Worm (Caenorhabditis elegans) whole organism, L3 larva: ENCODE measurements around the gene hrpk-2.

Experiments used
- R02D3.7 ChIP-seq: fragments of 150-350 bp; optimal IDR thresholded peaks from 2 replicates; lab custom pipeline; 2014; ENCODE audit warnings: missing biosample characterization, missing genetic modification characterization
- ZK546.5 ChIP-seq: sonication (generic microtip); optimal IDR thresholded peaks from 2 replicates; lab custom pipeline; 2017; ENCODE audit warnings: missing biosample characterization, missing genetic modification characterization
- ama-1 ChIP-seq: fragments of 150-350 bp; optimal IDR thresholded peaks from 2 replicates; lab custom pipeline; 2018
- ceh-28 ChIP-seq: fragments of 150-350 bp; optimal IDR thresholded peaks from 2 replicates; lab custom pipeline; 2014; ENCODE audit warnings: missing biosample characterization, missing genetic modification reagents, missing genetic modification characterization
- ceh-9 ChIP-seq: sonication (generic microtip); optimal IDR thresholded peaks from 2 replicates; lab custom pipeline; 2018; ENCODE audit warnings: missing biosample characterization, missing genetic modification characterization
- egl-27 ChIP-seq: sonication (generic microtip); optimal IDR thresholded peaks from 4 replicates; lab custom pipeline; 2017; ENCODE audit warnings: missing biosample characterization, missing genetic modification reagents, missing genetic modification characterization
- egl-5 ChIP-seq: fragments of 150-350 bp; optimal IDR thresholded peaks from 2 replicates; lab custom pipeline; 2017; ENCODE audit warnings: missing biosample characterization, missing genetic modification reagents, missing genetic modification characterization, inconsistent platforms
- elt-2 ChIP-seq: sonication (generic microtip); optimal IDR thresholded peaks from 2 replicates; lab custom pipeline; 2016; ENCODE audit warnings: missing genetic modification reagents, mild to moderate bottlenecking, missing genetic modification characterization, missing compliant biosample characterization
- elt-3 ChIP-seq, 3 experiments: fragments of 150-350 bp in 1 of 3; sonication (generic microtip) in 2 of 3; optimal IDR thresholded peaks; 2 replicates in 2 of 3; 4 replicates in 1 of 3; lab custom pipeline; 2014 to 2017; ENCODE audit warnings: missing biosample characterization in 3 of 3, missing genetic modification characterization in 3 of 3
- eor-1 ChIP-seq, 2 experiments: fragments of 150-350 bp; optimal IDR thresholded peaks; 2 replicates each; lab custom pipeline; 2014 to 2018; ENCODE audit warnings: missing biosample characterization in 2 of 2, missing genetic modification characterization in 2 of 2
- fkh-10 ChIP-seq: sonication (generic microtip); optimal IDR thresholded peaks from 2 replicates; lab custom pipeline; 2017; ENCODE audit warnings: missing biosample characterization, missing genetic modification reagents, missing genetic modification characterization
- fos-1 ChIP-seq: fragments of 150-350 bp; optimal IDR thresholded peaks from 2 replicates; lab custom pipeline; 2014; ENCODE audit warnings: missing biosample characterization, missing genetic modification characterization
- hmg-11 ChIP-seq: sonication (generic microtip); optimal IDR thresholded peaks from 2 replicates; lab custom pipeline; 2016; ENCODE audit warnings: missing genetic modification characterization, missing compliant biosample characterization
- jun-1 ChIP-seq: fragments of 150-350 bp; optimal IDR thresholded peaks from 2 replicates; lab custom pipeline; 2014; ENCODE audit warnings: missing biosample characterization, missing genetic modification reagents, missing genetic modification characterization
- lin-15B ChIP-seq: fragments of 150-350 bp; optimal IDR thresholded peaks from 2 replicates; lab custom pipeline; 2014; ENCODE audit warnings: missing biosample characterization, missing genetic modification characterization
- mdl-1 ChIP-seq: fragments of 150-350 bp; optimal IDR thresholded peaks from 2 replicates; lab custom pipeline; 2014; ENCODE audit warnings: missing biosample characterization, missing genetic modification characterization
- mml-1 ChIP-seq: fragments of 150-350 bp; sonication (generic microtip); optimal IDR thresholded peaks from 3 replicates; lab custom pipeline; 2014; ENCODE audit warnings: missing biosample characterization, missing genetic modification characterization
- nfya-1 ChIP-seq: sonication (generic microtip); optimal IDR thresholded peaks from 2 replicates; lab custom pipeline; 2017; ENCODE audit warnings: missing genetic modification characterization, mild to moderate bottlenecking, missing compliant biosample characterization, antibody characterized with exemption, moderate library complexity; ENCODE audit not compliant: insufficient read depth
- nhr-23 ChIP-seq: fragments of 150-350 bp; optimal IDR thresholded peaks from 2 replicates; lab custom pipeline; 2014; ENCODE audit warnings: missing biosample characterization, missing genetic modification reagents, missing genetic modification characterization
- nhr-28 ChIP-seq: fragments of 150-350 bp; optimal IDR thresholded peaks from 2 replicates; lab custom pipeline; 2014; ENCODE audit warnings: missing biosample characterization, missing genetic modification characterization
- nhr-43 ChIP-seq: sonication (generic microtip); optimal IDR thresholded peaks from 2 replicates; lab custom pipeline; 2016; ENCODE audit warnings: mild to moderate bottlenecking, missing genetic modification characterization, missing compliant biosample characterization; ENCODE audit not compliant: poor library complexity, severe bottlenecking
- nhr-67 ChIP-seq: fragments of 150-350 bp; optimal IDR thresholded peaks from 2 replicates; lab custom pipeline; 2014; ENCODE audit warnings: missing biosample characterization, missing genetic modification characterization
- nhr-76 ChIP-seq: fragments of 150-350 bp; sonication (generic microtip); optimal IDR thresholded peaks from 5 replicates; lab custom pipeline; 2014; ENCODE audit warnings: missing biosample characterization, missing genetic modification characterization
- pha-4 ChIP-seq: fragments of 150-350 bp; optimal IDR thresholded peaks from 2 replicates; lab custom pipeline; 2014; ENCODE audit warnings: missing biosample characterization, missing genetic modification reagents, missing genetic modification characterization
- pqm-1 ChIP-seq: fragments of 150-350 bp; optimal IDR thresholded peaks from 2 replicates; lab custom pipeline; 2017; ENCODE audit warnings: missing biosample characterization, missing genetic modification characterization, inconsistent platforms
- skn-1 ChIP-seq: fragments of 150-350 bp; optimal IDR thresholded peaks from 2 replicates; lab custom pipeline; 2014; ENCODE audit warnings: missing biosample characterization, missing genetic modification characterization
- tbx-2 ChIP-seq: sonication (generic microtip); optimal IDR thresholded peaks from 2 replicates; lab custom pipeline; 2016; ENCODE audit warnings: mild to moderate bottlenecking, missing genetic modification characterization, missing compliant biosample characterization
- unc-39 ChIP-seq: sonication (generic microtip); optimal IDR thresholded peaks from 4 replicates; lab custom pipeline; 2017; ENCODE audit warnings: missing biosample characterization, missing genetic modification characterization
- ztf-11 ChIP-seq: fragments of 150-350 bp; optimal IDR thresholded peaks from 2 replicates; lab custom pipeline; 2014; ENCODE audit warnings: missing biosample characterization, missing genetic modification characterization
- ztf-4 ChIP-seq: fragments of 150-350 bp; optimal IDR thresholded peaks from 2 replicates; lab custom pipeline; 2014; ENCODE audit warnings: missing biosample characterization, missing genetic modification characterization

The hrpk-2 gene

DNA sequence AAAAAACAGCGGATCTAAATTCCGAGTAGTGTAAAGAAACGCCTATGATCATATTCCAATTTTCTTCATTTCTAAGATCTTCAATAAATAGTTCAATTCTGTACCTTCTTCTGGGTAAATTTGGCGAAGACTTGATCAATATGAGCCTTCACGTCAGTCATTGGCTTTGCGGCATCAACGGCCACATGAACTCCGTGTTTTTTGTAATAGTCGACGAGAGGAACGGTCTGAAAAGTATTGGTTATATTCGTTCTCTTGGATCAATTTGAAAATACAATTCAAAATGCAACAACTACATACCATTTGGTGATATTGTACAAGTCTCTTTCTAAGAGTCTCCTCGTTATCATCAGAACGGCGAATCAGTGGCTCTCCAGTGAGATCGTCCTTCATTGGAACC, 36.5 kb upstream of the hrpk-2 start:
- peak; percentile 35 for TF ChIP-seq tbx-2 (tag; lab: Kevin White, UChicago)
- TF ChIP-seq nhr-43 (tag; lab: Kevin White, UChicago): peak; percentile 91
- no peak for TF ChIP-seq elt-2 (tag; lab: Kevin White, UChicago)

- TF ChIP-seq R02D3.7 (tag; lab: Kevin White, UChicago) (no peak), nhr-67 (tag; lab: Kevin White, UChicago) (no peak), lin-15B (tag; lab: Kevin White, UChicago) (peak; percentile 70), fkh-10 (GFP tag; lab: Kevin White, UChicago) (no peak), nhr-76 (no peak), egl-5 (tag; lab: Kevin White, UChicago) (peak; percentile 21), nfya-1 (peak; percentile 68), pha-4 (tag; lab: Kevin White, UChicago) (peak; percentile 32), skn-1 (tag; lab: Kevin White, UChicago) (no peak), hmg-11 (tag; lab: Kevin White, UChicago) (peak; percentile 19), ceh-28 (tag; lab: Kevin White, UChicago) (no peak), fos-1 (tag; lab: Kevin White, UChicago) (no peak), mml-1 (tag; lab: Kevin White, UChicago) (no peak)
Measured at ce11 chrIII:7952077-7952765, 34.7 kb upstream of the hrpk-2 start, which contains the start of gene C29E4.15. Gene C29E4.15, plus strand, starts transcription at chrIII:7952623.

ce11 chrIII:7953208-7953607, 33.7 kb upstream of the hrpk-2 start, which contains the start of gene let-754:
Gene let-754, minus strand, starts transcription at chrIII:7953308.
- TF ChIP-seq jun-1 (tag; lab: Kevin White, UChicago) (no peak), mdl-1 (tag; lab: Kevin White, UChicago) (no peak), fkh-10 (GFP tag; lab: Kevin White, UChicago) (no peak), nhr-28 (tag; lab: Kevin White, UChicago) (no peak), eor-1 (tag; optimal IDR thresholded peaks at IDR 0.05; lab: Kevin White, UChicago) (no peak), lin-15B (tag; lab: Kevin White, UChicago) (no peak), hmg-11 (tag; lab: Kevin White, UChicago) (no peak), unc-39 (tag; lab: Kevin White, UChicago) (no peak), ZK546.5 (tag; lab: Kevin White, UChicago) (no peak)

DNA sequence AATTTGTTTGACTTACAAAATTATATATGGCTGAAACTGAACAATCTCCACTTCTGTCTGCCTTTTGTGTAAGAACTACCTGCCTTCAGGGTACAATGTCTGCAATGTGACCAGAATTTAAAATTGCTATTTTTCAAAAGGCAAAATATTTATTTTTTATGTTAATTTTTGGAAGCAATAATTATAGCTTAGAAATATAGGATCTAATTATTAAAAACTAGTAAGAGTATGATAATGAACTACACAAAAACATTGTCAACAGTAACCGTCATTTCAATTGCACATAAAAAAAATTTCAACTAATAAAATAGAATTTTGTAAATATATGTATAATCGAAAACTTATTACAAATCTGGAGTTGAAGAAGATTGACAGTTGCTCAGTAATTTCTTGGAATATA, 30.0 kb upstream of the hrpk-2 start, which contains the start of gene C29E4.9:
Gene C29E4.9 (minus strand): TSS at position 101 of the 400 bp plus-strand sequence.
- no peak for TF ChIP-seq pqm-1
- no peak for TF ChIP-seq pha-4 (tag; lab: Kevin White, UChicago)
- TF ChIP-seq ztf-11 (tag; lab: Kevin White, UChicago): no peak
- no peak for TF ChIP-seq elt-3 (tag; optimal IDR thresholded peaks at IDR 0.05; lab: Kevin White, UChicago)
- no peak for TF ChIP-seq nhr-28 (tag; lab: Kevin White, UChicago)
- no peak for TF ChIP-seq ztf-4 (tag; lab: Kevin White, UChicago)
- no peak for TF ChIP-seq ceh-9 (tag; lab: Kevin White, UChicago)
- TF ChIP-seq egl-27: no peak
- no peak for TF ChIP-seq ama-1 (lab: Kevin White, UChicago)
- TF ChIP-seq nhr-67 (tag; lab: Kevin White, UChicago): no peak

DNA sequence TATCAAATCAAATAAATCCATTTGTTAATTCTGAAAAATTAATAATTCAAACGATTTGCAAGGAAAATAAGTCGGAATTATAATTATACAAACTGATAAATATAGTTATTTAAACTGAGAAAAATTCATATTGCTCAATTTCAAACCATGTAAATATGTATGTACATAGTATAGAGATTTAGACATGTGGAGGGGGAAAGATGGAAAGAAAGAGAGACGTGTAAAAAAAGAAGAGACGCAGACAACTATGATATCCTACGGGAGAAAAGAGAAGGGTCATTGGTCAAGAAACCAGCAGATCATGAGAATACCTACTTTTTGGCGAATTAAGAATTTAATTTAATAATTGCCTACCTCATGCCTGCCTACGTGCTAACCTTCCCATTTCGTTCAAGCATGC, 28.8 kb upstream of the hrpk-2 start, which contains the start of gene C29E4.11:
Gene C29E4.11 (minus strand): TSS at position 30 of the 400 bp plus-strand sequence.
- TF ChIP-seq mml-1 (tag; lab: Kevin White, UChicago) (no peak), nhr-28 (tag; lab: Kevin White, UChicago) (no peak), pha-4 (tag; lab: Kevin White, UChicago) (peak; percentile 66), nhr-23 (peak; percentile 30), nfya-1 (peak; percentile 32), ceh-9 (tag; lab: Kevin White, UChicago) (no peak)
- TF ChIP-seq, all 47 proteins: peak for 3
